Fruit fly (Drosophila melanogaster): ENCODE measurements around the gene ear.

Gene ear

dm6 chr3R:15356645-15357431 lies 36.3 kb downstream of the ear start, which contains the start of the genes Atg4b and Hibch:
Atg4b (minus strand) TSS chr3R:15356924.
Hibch (plus strand) TSS chr3R:15357229.
- TF ChIP-seq trem (tag; optimal IDR thresholded peaks at IDR 0.05) (peak; percentile 87), CG4404 (GFP tag; IDR thresholded peaks at IDR 0.05) (peak; percentile 87), CG11723 (GFP tag; optimal IDR thresholded peaks at IDR 0.05) (peak; percentile 67), Rfx (GFP tag; IDR thresholded peaks at IDR 0.05) (peak; percentile 89), CG11504 (tag; optimal IDR thresholded peaks at IDR 0.05) (no peak), ssp (GFP tag; IDR thresholded peaks at IDR 0.05) (peak; percentile 75), aop (GFP tag; IDR thresholded peaks at IDR 0.05) (peak; percentile 97), CG10431 (GFP tag; optimal IDR thresholded peaks at IDR 0.05) (peak; percentile 46), luna (GFP tag; optimal IDR thresholded peaks at IDR 0.05) (no peak), CG17328 (GFP tag; IDR thresholded peaks at IDR 0.05) (no peak; the same call in 1 of the 2 replicates), CG6791 (GFP tag; IDR thresholded peaks at IDR 0.05; ENCODE audit: partially characterized antibody) (no peak), cas (GFP tag; IDR thresholded peaks at IDR 0.05) (peak; percentile 69; the same call in 1 of the 2 replicates), CG14014 (GFP tag; IDR thresholded peaks at IDR 0.05) (peak; percentile 69), Drgx (GFP tag; IDR thresholded peaks at IDR 0.05) (peak; percentile 72), CG8765 (GFP tag; IDR thresholded peaks at IDR 0.05) (peak; percentile 59; the same call in 1 of the 2 replicates), Nf-YC (tag; optimal IDR thresholded peaks at IDR 0.05) (peak; percentile 87), Fer1 (GFP tag; optimal IDR thresholded peaks at IDR 0.05) (peak; percentile 90), dan (GFP tag; IDR thresholded peaks at IDR 0.05) (peak; percentile 57), gt (GFP tag; IDR thresholded peaks at IDR 0.05) (peak; percentile 59; the same call in 1 of the 2 replicates), twi (tag; optimal IDR thresholded peaks at IDR 0.05) (peak; percentile 86), CG1647 (GFP tag; optimal IDR thresholded peaks at IDR 0.05) (peak; percentile 8), CG12659 (GFP tag; optimal IDR thresholded peaks at IDR 0.05) (peak; percentile 94), HmgD (GFP tag; optimal IDR thresholded peaks at IDR 0.05) (no peak), lilli (GFP tag; optimal IDR thresholded peaks at IDR 0.05) (peak; percentile 74), CG6254 (GFP tag; optimal IDR thresholded peaks at IDR 0.05) (peak; percentile 70), danr (GFP tag; IDR thresholded peaks at IDR 0.05) (peak; percentile 74), da (GFP tag; optimal IDR thresholded peaks at IDR 0.05) (no peak), Rx (GFP tag; IDR thresholded peaks at IDR 0.05) (peak; percentile 71; the same call in 1 of the 2 replicates), grn (GFP tag; optimal IDR thresholded peaks at IDR 0.05) (no peak), CG1832 (GFP tag; optimal IDR thresholded peaks at IDR 0.05) (no peak), D (optimal IDR thresholded peaks at IDR 0.05) (no peak), D (GFP tag; optimal IDR thresholded peaks at IDR 0.05) (peak; percentile 82), slou (GFP tag; optimal IDR thresholded peaks at IDR 0.05) (peak; percentile 79), NFAT (GFP tag; IDR thresholded peaks at IDR 0.05) (peak; percentile 82), CG15073 (GFP tag; optimal IDR thresholded peaks at IDR 0.05) (no peak), mirr (GFP tag; optimal IDR thresholded peaks at IDR 0.05) (peak; percentile 46), ap (GFP tag; IDR thresholded peaks at IDR 0.05) (peak; percentile 53; the same call in 1 of the 2 replicates), CG30403 (GFP tag; optimal IDR thresholded peaks at IDR 0.05) (peak; percentile 91), CG6654 (GFP tag; optimal IDR thresholded peaks at IDR 0.05) (peak; percentile 63), CG9876 (GFP tag; optimal IDR thresholded peaks at IDR 0.05) (no peak), Ptx1 (GFP tag; IDR thresholded peaks at IDR 0.05) (peak; percentile 90), fd3F (GFP tag; optimal IDR thresholded peaks at IDR 0.05) (peak; percentile 79), CG9932 (GFP tag; IDR thresholded peaks at IDR 0.05) (peak; percentile 94), CG5245 (GFP tag; optimal IDR thresholded peaks at IDR 0.05) (peak; percentile 70), lmd (GFP tag; IDR thresholded peaks at IDR 0.05) (peak; percentile 82), Bteb2 (GFP tag; optimal IDR thresholded peaks at IDR 0.05) (peak; percentile 16), Atf-2 (GFP tag; optimal IDR thresholded peaks at IDR 0.05) (no peak), CG10366 (GFP tag; IDR thresholded peaks at IDR 0.05) (peak; percentile 74), stwl (tag; optimal IDR thresholded peaks at IDR 0.05) (peak; percentile 51), grau (tag; optimal IDR thresholded peaks at IDR 0.05) (peak; percentile 89), Mad (GFP tag; optimal IDR thresholded peaks at IDR 0.05) (peak; percentile 48)
